Worm (Caenorhabditis elegans) whole organism, young adult: Measurements from ENCODE around the gene Y73C8B.5.

Experiments used
- B0261.1 ChIP-seq: sonication (generic microtip); optimal IDR thresholded peaks from 2 replicates; lab custom pipeline; 2016; ENCODE audit warnings: mild to moderate bottlenecking, missing genetic modification characterization, moderate library complexity, missing compliant biosample characterization
- D2030.7 ChIP-seq: fragments of 200-800 bp; sonication (Bioruptor generic); IDR thresholded peaks from 2 replicates; pipeline ENCODE4 v1.3.6; 2022; ENCODE audit warnings: missing genetic modification reagents, missing genetic modification characterization, missing compliant biosample characterization
- F10E7.11 ChIP-seq: sonication (generic microtip); optimal IDR thresholded peaks from 2 replicates; lab custom pipeline; 2017; ENCODE audit warnings: mild to moderate bottlenecking, missing genetic modification characterization, moderate library complexity, missing compliant biosample characterization
- F37B4.10 ChIP-seq: fragments of 200-800 bp; sonication (Bioruptor generic); IDR thresholded peaks from 2 replicates; pipeline ENCODE4 v1.3.6; 2022; ENCODE audit warnings: missing genetic modification characterization, missing compliant biosample characterization
- F55B11.4 ChIP-seq: sonication (generic microtip); optimal IDR thresholded peaks from 2 replicates; lab custom pipeline; 2016; ENCODE audit warnings: missing compliant biosample characterization, missing genetic modification characterization, borderline replicate concordance; ENCODE audit not compliant: insufficient read depth
- T07F8.4 ChIP-seq: sonication (generic microtip); optimal IDR thresholded peaks from 2 replicates; lab custom pipeline; 2016; ENCODE audit warnings: mild to moderate bottlenecking, missing genetic modification characterization, moderate library complexity, missing compliant biosample characterization
- T26A5.8 ChIP-seq: sonication (generic microtip); optimal IDR thresholded peaks from 2 replicates; lab custom pipeline; 2016; ENCODE audit warnings: missing genetic modification characterization, missing compliant biosample characterization
- Y53G8AR.9 ChIP-seq: fragments of 200-800 bp; sonication (Bioruptor generic); conservative IDR thresholded peaks from 2 replicates; pipeline ENCODE4 v1.3.6; 2022; ENCODE audit warnings: missing genetic modification reagents, missing genetic modification characterization, missing compliant biosample characterization
- Y56A3A.18 ChIP-seq: fragments of 200-800 bp; sonication (Bioruptor generic); IDR thresholded peaks from 2 replicates; pipeline ENCODE4 v1.3.6; 2022; ENCODE audit warnings: missing genetic modification reagents, missing genetic modification characterization, missing compliant biosample characterization
- Y95B8A.8 ChIP-seq: fragments of 200-800 bp; sonication (Bioruptor generic); IDR thresholded peaks from 2 replicates; pipeline ENCODE4 v1.3.6; 2022; ENCODE audit warnings: missing genetic modification reagents, missing genetic modification characterization, missing compliant biosample characterization
- akir-1 ChIP-seq: fragments of 200-800 bp; sonication (Bioruptor generic); optimal IDR thresholded peaks from 2 replicates; lab custom pipeline; 2018; ENCODE audit warnings: mild to moderate bottlenecking, missing genetic modification characterization, moderate library complexity, missing compliant biosample characterization
- ama-1 ChIP-seq, 3 experiments: fragments of 150-350 bp in 1 of 3; sonication (generic microtip) in 2 of 3; optimal IDR thresholded peaks; 2 replicates each; lab custom pipeline; 2014 to 2018; ENCODE audit warnings: missing biosample characterization in 2 of 3, missing genetic modification characterization in 2 of 3, missing genetic modification reagents in 2 of 3
- aptf-2 ChIP-seq: fragments of 200-800 bp; sonication (Bioruptor generic); conservative IDR thresholded peaks from 2 replicates; pipeline ENCODE4 v1.3.6; 2022; ENCODE audit warnings: missing genetic modification reagents, missing genetic modification characterization, missing compliant biosample characterization
- athp-1 ChIP-seq: sonication (generic microtip); optimal IDR thresholded peaks from 2 replicates; lab custom pipeline; 2017; ENCODE audit warnings: mild to moderate bottlenecking, missing genetic modification characterization, missing compliant biosample characterization
- attf-5 ChIP-seq: fragments of 200-800 bp; sonication (Bioruptor generic); optimal IDR thresholded peaks from 2 replicates; lab custom pipeline; 2018; ENCODE audit warnings: mild to moderate bottlenecking, missing genetic modification characterization, missing compliant biosample characterization
- ceh-100 ChIP-seq: fragments of 200-800 bp; sonication (Bioruptor generic); IDR thresholded peaks from 2 replicates; pipeline ENCODE4 v1.3.6; 2022; ENCODE audit warnings: missing genetic modification reagents, missing genetic modification characterization, missing compliant biosample characterization
- ceh-58 ChIP-seq: fragments of 200-800 bp; sonication (Bioruptor generic); IDR thresholded peaks from 2 replicates; pipeline ENCODE4 v1.3.6; 2022; ENCODE audit warnings: missing genetic modification characterization, missing compliant biosample characterization
- die-1 ChIP-seq: sonication (generic microtip); optimal IDR thresholded peaks from 2 replicates; lab custom pipeline; 2016; ENCODE audit warnings: missing genotype, mild to moderate bottlenecking, missing genetic modification characterization, missing compliant biosample characterization
- dox-1 ChIP-seq: fragments of 200-800 bp; sonication (Bioruptor generic); IDR thresholded peaks from 2 replicates; pipeline ENCODE4 v1.3.6; 2022; ENCODE audit warnings: missing genetic modification reagents, missing genetic modification characterization, missing compliant biosample characterization
- dpff-1 ChIP-seq: sonication (generic microtip); optimal IDR thresholded peaks from 2 replicates; lab custom pipeline; 2017; ENCODE audit warnings: mild to moderate bottlenecking, missing genetic modification characterization, missing compliant biosample characterization
- egl-18 ChIP-seq: fragments of 200-800 bp; sonication (Bioruptor generic); IDR thresholded peaks from 2 replicates; pipeline ENCODE4 v1.3.6; 2022; ENCODE audit warnings: missing genetic modification reagents, missing genetic modification characterization, missing compliant biosample characterization
- egl-44 ChIP-seq: fragments of 200-800 bp; sonication (Bioruptor generic); IDR thresholded peaks from 2 replicates; pipeline ENCODE4 v1.3.6; 2022; ENCODE audit warnings: missing genetic modification reagents, missing genetic modification characterization, missing compliant biosample characterization
- egrh-3 ChIP-seq: fragments of 200-800 bp; sonication (Bioruptor generic); IDR thresholded peaks from 2 replicates; pipeline ENCODE4 v1.3.6; 2022; ENCODE audit warnings: missing genetic modification reagents, missing genetic modification characterization, missing compliant biosample characterization
- fkh-3 ChIP-seq: sonication (generic microtip); optimal IDR thresholded peaks from 2 replicates; lab custom pipeline; 2016; ENCODE audit warnings: mild to moderate bottlenecking, missing genetic modification characterization, missing compliant biosample characterization
- hmg-20 ChIP-seq: fragments of 200-800 bp; sonication (Bioruptor generic); IDR thresholded peaks from 2 replicates; pipeline ENCODE4 v1.3.6; 2022; ENCODE audit warnings: missing genetic modification reagents, missing genetic modification characterization, missing compliant biosample characterization
- hsf-1 ChIP-seq: fragments of 200-800 bp; sonication (Bioruptor generic); IDR thresholded peaks from 2 replicates; pipeline ENCODE4 v1.3.6; 2022; ENCODE audit warnings: missing genetic modification reagents, missing genetic modification characterization, missing compliant biosample characterization
- lag-1 ChIP-seq: fragments of 200-800 bp; sonication (Bioruptor generic); IDR thresholded peaks from 2 replicates; pipeline ENCODE4 v1.3.6; 2022; ENCODE audit warnings: missing genetic modification reagents, missing genetic modification characterization, missing compliant biosample characterization
- lin-26 ChIP-seq: fragments of 200-800 bp; sonication (Bioruptor generic); IDR thresholded peaks from 2 replicates; pipeline ENCODE4 v1.3.6; 2022; ENCODE audit warnings: missing genetic modification reagents, missing genetic modification characterization, missing compliant biosample characterization
- madf-10 ChIP-seq: sonication (generic microtip); optimal IDR thresholded peaks from 2 replicates; lab custom pipeline; 2016; ENCODE audit warnings: mild to moderate bottlenecking, missing genetic modification characterization, missing compliant biosample characterization
- madf-3 ChIP-seq: fragments of 200-800 bp; sonication (Bioruptor generic); IDR thresholded peaks from 2 replicates; pipeline ENCODE4 v1.3.6; 2022; ENCODE audit warnings: missing genetic modification reagents, missing genetic modification characterization, missing compliant biosample characterization
- madf-8 ChIP-seq: fragments of 200-800 bp; sonication (Bioruptor generic); conservative IDR thresholded peaks from 2 replicates; pipeline ENCODE4 v1.3.6; 2022; ENCODE audit warnings: missing genetic modification reagents, missing genetic modification characterization, missing compliant biosample characterization
- mcd-1 ChIP-seq: fragments of 200-800 bp; sonication (Bioruptor generic); IDR thresholded peaks from 2 replicates; pipeline ENCODE4 v1.3.6; 2022; ENCODE audit warnings: missing genetic modification reagents, missing genetic modification characterization, missing compliant biosample characterization
- mel-28 ChIP-seq: sonication (generic microtip); optimal IDR thresholded peaks from 2 replicates; lab custom pipeline; 2016; ENCODE audit warnings: borderline replicate concordance, mild to moderate bottlenecking, missing genetic modification characterization, missing compliant biosample characterization
- mes-4 ChIP-seq: sonication (generic microtip); optimal IDR thresholded peaks from 2 replicates; lab custom pipeline; 2016; ENCODE audit warnings: missing genotype, missing genetic modification characterization, missing compliant biosample characterization
- mxl-1 ChIP-seq: sonication (generic microtip); optimal IDR thresholded peaks from 2 replicates; lab custom pipeline; 2016; ENCODE audit warnings: missing genetic modification characterization, missing compliant biosample characterization
- nfya-2 ChIP-seq: fragments of 200-800 bp; sonication (Bioruptor generic); IDR thresholded peaks from 2 replicates; pipeline ENCODE4 v1.3.6; 2022; ENCODE audit warnings: missing genetic modification reagents, missing genetic modification characterization, missing compliant biosample characterization
- nfyb-1 ChIP-seq: fragments of 200-800 bp; sonication (Bioruptor generic); IDR thresholded peaks from 2 replicates; pipeline ENCODE4 v1.3.6; 2022; ENCODE audit warnings: missing genetic modification reagents, missing genetic modification characterization, missing compliant biosample characterization
- nhr-120 ChIP-seq: fragments of 200-800 bp; sonication (Bioruptor generic); IDR thresholded peaks from 2 replicates; pipeline ENCODE4 v1.3.6; 2022; ENCODE audit warnings: missing genetic modification characterization, missing compliant biosample characterization
- nhr-27 ChIP-seq: fragments of 200-800 bp; sonication (Bioruptor generic); optimal IDR thresholded peaks from 2 replicates; lab custom pipeline; 2018; ENCODE audit warnings: mild to moderate bottlenecking, missing genetic modification characterization, moderate library complexity, missing compliant biosample characterization
- nhr-90 ChIP-seq: sonication (generic microtip); optimal IDR thresholded peaks from 2 replicates; lab custom pipeline; 2016; ENCODE audit warnings: missing genotype, mild to moderate bottlenecking, missing genetic modification characterization, missing compliant biosample characterization
- sea-2 ChIP-seq: fragments of 200-800 bp; sonication (Bioruptor generic); IDR thresholded peaks from 2 replicates; pipeline ENCODE4 v1.3.6; 2022; ENCODE audit warnings: missing genetic modification characterization, missing compliant biosample characterization
- snpc-1.1 ChIP-seq: sonication (generic microtip); optimal IDR thresholded peaks from 2 replicates; lab custom pipeline; 2017; ENCODE audit warnings: missing genetic modification characterization, mild to moderate bottlenecking, missing compliant biosample characterization, antibody characterized with exemption, moderate library complexity, missing genotype, missing genetic modification reagents; ENCODE audit not compliant: insufficient read depth
- tlf-1 ChIP-seq: fragments of 200-800 bp; sonication (Bioruptor generic); optimal IDR thresholded peaks from 2 replicates; lab custom pipeline; 2018; ENCODE audit warnings: mild to moderate bottlenecking, missing genetic modification characterization, missing compliant biosample characterization
- unc-130 ChIP-seq: sonication (generic microtip); optimal IDR thresholded peaks from 2 replicates; lab custom pipeline; 2016; ENCODE audit warnings: missing genetic modification reagents, missing genetic modification characterization, missing compliant biosample characterization
- xnd-1 ChIP-seq: sonication (generic microtip); optimal IDR thresholded peaks from 2 replicates; lab custom pipeline; 2016; ENCODE audit warnings: missing genotype, missing genetic modification reagents, missing genetic modification characterization, missing compliant biosample characterization
- ztf-18 ChIP-seq: sonication (generic microtip); optimal IDR thresholded peaks from 2 replicates; lab custom pipeline; 2016; ENCODE audit warnings: missing genotype, mild to moderate bottlenecking, missing genetic modification characterization, missing compliant biosample characterization
- ztf-3 ChIP-seq: fragments of 200-800 bp; sonication (Bioruptor generic); optimal IDR thresholded peaks from 2 replicates; lab custom pipeline; 2018; ENCODE audit warnings: mild to moderate bottlenecking, missing genetic modification characterization, missing compliant biosample characterization

Y73C8B.5 gene

DNA sequence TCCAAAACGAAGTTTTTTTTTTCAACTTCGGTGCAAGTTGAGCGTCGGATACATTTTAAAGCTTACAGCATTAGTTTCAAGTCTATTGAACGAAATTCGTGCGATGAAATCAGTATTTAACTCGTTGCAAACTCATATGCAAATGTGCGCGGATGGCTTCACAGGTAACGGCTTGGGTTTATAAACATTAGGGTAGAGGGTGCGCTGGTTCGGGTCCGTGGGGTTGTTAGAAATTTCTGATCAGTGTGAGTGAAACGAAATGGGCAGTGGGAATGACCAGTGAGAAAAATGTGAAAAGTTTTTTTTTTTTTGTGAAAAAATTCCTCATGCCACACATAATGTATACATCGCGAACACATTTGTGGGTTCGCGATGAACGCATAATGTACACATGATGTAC is 33.9 kb upstream of the Y73C8B.5 start (continued):
- TF ChIP-seq F37B4.10 (GFP tag; lab: Robert Waterston, UW) (no peak), madf-10 (tag; lab: Kevin White, UChicago) (peak; percentile 2), F55B11.4 (tag; lab: Kevin White, UChicago) (no peak), snpc-1.1 (no peak), madf-3 (GFP tag; lab: Robert Waterston, UW) (no peak), akir-1 (GFP tag; lab: Kevin White, UChicago) (no peak), attf-5 (GFP tag; lab: Kevin White, UChicago) (peak; percentile 29), Y56A3A.18 (GFP tag; lab: Robert Waterston, UW) (peak; percentile 62; the same call in 1 of the 2 replicates), Y53G8AR.9 (GFP tag; lab: Robert Waterston, UW) (0 out of 2 replicates have a peak, but pooled peaks have one; percentile 68), sea-2 (GFP tag; lab: Robert Waterston, UW) (no peak), ztf-18 (tag; lab: Kevin White, UChicago) (peak; percentile 30), ztf-3 (GFP tag; lab: Kevin White, UChicago) (no peak), unc-130 (GFP tag; lab: Kevin White, UChicago) (no peak), ceh-58 (GFP tag; lab: Robert Waterston, UW) (peak; percentile 77; the same call in 1 of the 2 replicates), nhr-27 (tag; lab: Kevin White, UChicago) (no peak), tlf-1 (GFP tag; lab: Kevin White, UChicago) (no peak), hmg-20 (GFP tag; lab: Robert Waterston, UW) (0 out of 2 replicates have a peak, but pooled peaks have one; percentile 6), T26A5.8 (tag; lab: Kevin White, UChicago) (no peak), ama-1 (optimal IDR thresholded peaks at IDR 0.05; lab: Kevin White, UChicago) (no peak), ama-1 (GFP tag; optimal IDR thresholded peaks at IDR 0.05; lab: Kevin White, UChicago) (no peak), lin-26 (peak; percentile 90), nfya-2 (GFP tag; lab: Robert Waterston, UW) (no peak), madf-8 (GFP tag; lab: Robert Waterston, UW) (peak; percentile 27; the same call in 1 of the 2 replicates), xnd-1 (tag; lab: Kevin White, UChicago) (peak; percentile 5), egl-18 (GFP tag; lab: Robert Waterston, UW) (no peak), dox-1 (GFP tag; lab: Robert Waterston, UW) (peak; percentile 59; the same call in 1 of the 2 replicates), B0261.1 (peak; percentile 61), mes-4 (peak; percentile 28), nhr-120 (GFP tag; lab: Robert Waterston, UW) (no peak), aptf-2 (GFP tag; lab: Robert Waterston, UW) (0 out of 2 replicates have a peak, but pooled peaks have one; percentile 18), mxl-1 (tag; lab: Kevin White, UChicago) (peak; percentile 47), Y95B8A.8 (GFP tag; lab: Robert Waterston, UW) (0 out of 2 replicates have a peak, but pooled peaks have one; percentile 16), F10E7.11 (tag; lab: Kevin White, UChicago) (no peak), dpff-1 (tag; lab: Kevin White, UChicago) (no peak), egl-44 (GFP tag; lab: Robert Waterston, UW) (0 out of 2 replicates have a peak, but pooled peaks have one; percentile 23), ceh-100 (GFP tag; lab: Robert Waterston, UW) (no peak), athp-1 (tag; lab: Kevin White, UChicago) (peak; percentile 48), lag-1 (no peak), nfyb-1 (GFP tag; lab: Robert Waterston, UW) (peak; percentile 62; the same call in 1 of the 2 replicates), hsf-1 (GFP tag; lab: Robert Waterston, UW) (peak; percentile 49; the same call in 1 of the 2 replicates), D2030.7 (GFP tag; lab: Robert Waterston, UW) (peak; percentile 63), mcd-1 (GFP tag; lab: Robert Waterston, UW) (0 out of 2 replicates have a peak, but pooled peaks have one; percentile 21), fkh-3 (tag; lab: Kevin White, UChicago) (no peak), egrh-3 (no peak), die-1 (tag; lab: Kevin White, UChicago) (peak; percentile 73), mel-28 (tag; lab: Kevin White, UChicago) (no peak), nhr-90 (tag; lab: Kevin White, UChicago) (peak; percentile 74), T07F8.4 (tag; lab: Kevin White, UChicago) (peak; percentile 47)
- TF ChIP-seq, all 124 proteins: peak for 45
